Worm (Caenorhabditis elegans) whole organism, midembryonic: ENCODE results near the gene C05E4.7.

Experiments used
- cog-1 ChIP-seq: sonication (generic microtip); optimal IDR thresholded peaks from 2 replicates; lab custom pipeline; 2016; ENCODE audit warnings: missing genetic modification characterization, missing compliant biosample characterization
- flt-1 ChIP-seq: fragments of 200-800 bp; sonication (Bioruptor generic); IDR thresholded peaks from 2 replicates; pipeline ENCODE4 v1.3.6; 2022; ENCODE audit warnings: missing genetic modification characterization, missing compliant biosample characterization
- klf-2 ChIP-seq: fragments of 200-800 bp; sonication (Bioruptor generic); conservative IDR thresholded peaks from 2 replicates; pipeline ENCODE4 v1.3.6; 2022; ENCODE audit warnings: missing genetic modification reagents, missing genetic modification characterization, missing compliant biosample characterization
- ref-1 ChIP-seq: fragments of 200-800 bp; sonication (Bioruptor generic); conservative IDR thresholded peaks from 2 replicates; pipeline ENCODE4 v1.3.6; 2022; ENCODE audit warnings: missing genetic modification reagents, missing genetic modification characterization, missing compliant biosample characterization
- tab-1 ChIP-seq: fragments of 200-800 bp; sonication (Bioruptor generic); IDR thresholded peaks from 2 replicates; pipeline ENCODE4 v1.3.6; 2022; ENCODE audit warnings: missing genetic modification characterization, missing compliant biosample characterization
- ztf-29 ChIP-seq: fragments of 200-800 bp; sonication (Bioruptor generic); IDR thresholded peaks from 2 replicates; pipeline ENCODE4 v1.3.6; 2022; ENCODE audit warnings: missing genetic modification reagents, missing genetic modification characterization, missing compliant biosample characterization

- TF ChIP-seq klf-2: no peak
- TF ChIP-seq flt-1 (GFP tag; lab: Robert Waterston, UW): no peak
- no peak for TF ChIP-seq ztf-29 (GFP tag; lab: Robert Waterston, UW)
- TF ChIP-seq ref-1: no peak
- no peak for TF ChIP-seq cog-1 (tag; lab: Kevin White, UChicago)
- TF ChIP-seq tab-1 (GFP tag; lab: Robert Waterston, UW): no peak
Measured at ce11 chrV:772210-772609, 30.3 kb downstream of the C05E4.7 start.
